Worm (Caenorhabditis elegans) whole organism, L3 larva: ENCODE measurements around the gene cnnm-5.
A peak's percentile ranks its signal among the peaks of the same experiment; 100 is the strongest.

Source experiments
- R02D3.7 ChIP-seq: fragments of 150-350 bp; optimal IDR thresholded peaks from 2 replicates; lab custom pipeline; 2014; ENCODE audit warnings: missing biosample characterization, missing genetic modification characterization
- ZK546.5 ChIP-seq: sonication (generic microtip); optimal IDR thresholded peaks from 2 replicates; lab custom pipeline; 2017; ENCODE audit warnings: missing biosample characterization, missing genetic modification characterization
- aly-2 ChIP-seq: fragments of 150-350 bp; optimal IDR thresholded peaks from 2 replicates; lab custom pipeline; 2014; ENCODE audit warnings: missing biosample characterization, missing genetic modification characterization
- ama-1 ChIP-seq: fragments of 150-350 bp; optimal IDR thresholded peaks from 2 replicates; lab custom pipeline; 2018
- ceh-16 ChIP-seq: sonication (generic microtip); optimal IDR thresholded peaks from 2 replicates; lab custom pipeline; 2017; ENCODE audit warnings: missing biosample characterization, missing genetic modification characterization
- ceh-28 ChIP-seq: fragments of 150-350 bp; optimal IDR thresholded peaks from 2 replicates; lab custom pipeline; 2014; ENCODE audit warnings: missing biosample characterization, missing genetic modification reagents, missing genetic modification characterization
- ceh-82 ChIP-seq: fragments of 150-350 bp; optimal IDR thresholded peaks from 2 replicates; lab custom pipeline; 2014; ENCODE audit warnings: missing biosample characterization, missing genetic modification characterization
- daf-12 ChIP-seq: fragments of 150-350 bp; optimal IDR thresholded peaks from 2 replicates; lab custom pipeline; 2014; ENCODE audit warnings: missing biosample characterization, missing genetic modification reagents, missing genetic modification characterization
- egl-5 ChIP-seq: fragments of 150-350 bp; optimal IDR thresholded peaks from 2 replicates; lab custom pipeline; 2017; ENCODE audit warnings: missing biosample characterization, missing genetic modification reagents, missing genetic modification characterization, inconsistent platforms
- elt-2 ChIP-seq: sonication (generic microtip); optimal IDR thresholded peaks from 2 replicates; lab custom pipeline; 2016; ENCODE audit warnings: missing genetic modification reagents, mild to moderate bottlenecking, missing genetic modification characterization, missing compliant biosample characterization
- elt-3 ChIP-seq, 3 experiments: fragments of 150-350 bp in 1 of 3; sonication (generic microtip) in 2 of 3; optimal IDR thresholded peaks; 2 replicates in 2 of 3; 4 replicates in 1 of 3; lab custom pipeline; 2014 to 2017; ENCODE audit warnings: missing biosample characterization in 3 of 3, missing genetic modification characterization in 3 of 3
- eor-1 ChIP-seq, 2 experiments: fragments of 150-350 bp; optimal IDR thresholded peaks; 2 replicates each; lab custom pipeline; 2014 to 2018; ENCODE audit warnings: missing biosample characterization in 2 of 2, missing genetic modification characterization in 2 of 2
- fkh-10 ChIP-seq: sonication (generic microtip); optimal IDR thresholded peaks from 2 replicates; lab custom pipeline; 2017; ENCODE audit warnings: missing biosample characterization, missing genetic modification reagents, missing genetic modification characterization
- fkh-2 ChIP-seq: fragments of 150-350 bp; optimal IDR thresholded peaks from 2 replicates; lab custom pipeline; 2014; ENCODE audit warnings: missing biosample characterization, missing genetic modification reagents, missing genetic modification characterization
- fos-1 ChIP-seq: fragments of 150-350 bp; optimal IDR thresholded peaks from 2 replicates; lab custom pipeline; 2014; ENCODE audit warnings: missing biosample characterization, missing genetic modification characterization
- hmg-11 ChIP-seq: sonication (generic microtip); optimal IDR thresholded peaks from 2 replicates; lab custom pipeline; 2016; ENCODE audit warnings: missing genetic modification characterization, missing compliant biosample characterization
- jun-1 ChIP-seq: fragments of 150-350 bp; optimal IDR thresholded peaks from 2 replicates; lab custom pipeline; 2014; ENCODE audit warnings: missing biosample characterization, missing genetic modification reagents, missing genetic modification characterization
- lin-15B ChIP-seq: fragments of 150-350 bp; optimal IDR thresholded peaks from 2 replicates; lab custom pipeline; 2014; ENCODE audit warnings: missing biosample characterization, missing genetic modification characterization
- lin-39 ChIP-seq: fragments of 150-350 bp; optimal IDR thresholded peaks from 2 replicates; lab custom pipeline; 2018; ENCODE audit warnings: missing biosample characterization, missing genetic modification reagents, missing genetic modification characterization
- lsy-12 ChIP-seq: sonication (generic microtip); optimal IDR thresholded peaks from 2 replicates; lab custom pipeline; 2016; ENCODE audit warnings: mild to moderate bottlenecking, missing genetic modification characterization, missing compliant biosample characterization
- mdl-1 ChIP-seq: fragments of 150-350 bp; optimal IDR thresholded peaks from 2 replicates; lab custom pipeline; 2014; ENCODE audit warnings: missing biosample characterization, missing genetic modification characterization
- mml-1 ChIP-seq: fragments of 150-350 bp; sonication (generic microtip); optimal IDR thresholded peaks from 3 replicates; lab custom pipeline; 2014; ENCODE audit warnings: missing biosample characterization, missing genetic modification characterization
- nfya-1 ChIP-seq: sonication (generic microtip); optimal IDR thresholded peaks from 2 replicates; lab custom pipeline; 2017; ENCODE audit warnings: missing genetic modification characterization, mild to moderate bottlenecking, missing compliant biosample characterization, antibody characterized with exemption, moderate library complexity; ENCODE audit not compliant: insufficient read depth
- nhr-11 ChIP-seq: fragments of 150-350 bp; optimal IDR thresholded peaks from 2 replicates; lab custom pipeline; 2014; ENCODE audit warnings: missing biosample characterization, missing genetic modification characterization
- nhr-12 ChIP-seq: fragments of 150-350 bp; optimal IDR thresholded peaks from 2 replicates; lab custom pipeline; 2014; ENCODE audit warnings: missing biosample characterization, missing genetic modification characterization
- nhr-25 ChIP-seq: sonication (generic microtip); optimal IDR thresholded peaks from 2 replicates; lab custom pipeline; 2017; ENCODE audit warnings: missing biosample characterization, missing genetic modification characterization
- nhr-28 ChIP-seq: fragments of 150-350 bp; optimal IDR thresholded peaks from 2 replicates; lab custom pipeline; 2014; ENCODE audit warnings: missing biosample characterization, missing genetic modification characterization
- nhr-43 ChIP-seq: sonication (generic microtip); optimal IDR thresholded peaks from 2 replicates; lab custom pipeline; 2016; ENCODE audit warnings: mild to moderate bottlenecking, missing genetic modification characterization, missing compliant biosample characterization; ENCODE audit not compliant: poor library complexity, severe bottlenecking
- nhr-67 ChIP-seq: fragments of 150-350 bp; optimal IDR thresholded peaks from 2 replicates; lab custom pipeline; 2014; ENCODE audit warnings: missing biosample characterization, missing genetic modification characterization
- nhr-76 ChIP-seq: fragments of 150-350 bp; sonication (generic microtip); optimal IDR thresholded peaks from 5 replicates; lab custom pipeline; 2014; ENCODE audit warnings: missing biosample characterization, missing genetic modification characterization
- nhr-77 ChIP-seq: fragments of 150-350 bp; optimal IDR thresholded peaks from 2 replicates; lab custom pipeline; 2014; ENCODE audit warnings: missing biosample characterization, missing genetic modification characterization
- pha-4 ChIP-seq: fragments of 150-350 bp; optimal IDR thresholded peaks from 2 replicates; lab custom pipeline; 2014; ENCODE audit warnings: missing biosample characterization, missing genetic modification reagents, missing genetic modification characterization
- pqm-1 ChIP-seq: fragments of 150-350 bp; optimal IDR thresholded peaks from 2 replicates; lab custom pipeline; 2017; ENCODE audit warnings: missing biosample characterization, missing genetic modification characterization, inconsistent platforms
- sea-2 ChIP-seq: fragments of 150-350 bp; sonication (generic microtip); optimal IDR thresholded peaks from 4 replicates; lab custom pipeline; 2014; ENCODE audit warnings: missing biosample characterization, missing genetic modification reagents, missing genetic modification characterization
- skn-1 ChIP-seq: fragments of 150-350 bp; optimal IDR thresholded peaks from 2 replicates; lab custom pipeline; 2014; ENCODE audit warnings: missing biosample characterization, missing genetic modification characterization
- snpc-4 ChIP-seq: fragments of 150-350 bp; optimal IDR thresholded peaks from 2 replicates; lab custom pipeline; 2014; ENCODE audit warnings: missing biosample characterization, missing genetic modification characterization
- tbx-2 ChIP-seq: sonication (generic microtip); optimal IDR thresholded peaks from 2 replicates; lab custom pipeline; 2016; ENCODE audit warnings: mild to moderate bottlenecking, missing genetic modification characterization, missing compliant biosample characterization
- unc-39 ChIP-seq: sonication (generic microtip); optimal IDR thresholded peaks from 4 replicates; lab custom pipeline; 2017; ENCODE audit warnings: missing biosample characterization, missing genetic modification characterization
- unc-62 ChIP-seq: fragments of 150-350 bp; sonication (generic microtip); optimal IDR thresholded peaks from 4 replicates; lab custom pipeline; 2014; ENCODE audit warnings: missing biosample characterization, missing genetic modification reagents, missing genetic modification characterization
- zag-1 ChIP-seq: fragments of 150-350 bp; optimal IDR thresholded peaks from 2 replicates; lab custom pipeline; 2014; ENCODE audit warnings: missing biosample characterization, missing genetic modification characterization
- ztf-11 ChIP-seq: fragments of 150-350 bp; optimal IDR thresholded peaks from 2 replicates; lab custom pipeline; 2014; ENCODE audit warnings: missing biosample characterization, missing genetic modification characterization
- ztf-4 ChIP-seq: fragments of 150-350 bp; optimal IDR thresholded peaks from 2 replicates; lab custom pipeline; 2014; ENCODE audit warnings: missing biosample characterization, missing genetic modification characterization

The cnnm-5 gene

ce11 chrIII:3867378-3867904 is 38.4 kb upstream of the cnnm-5 start, which contains the start of gene rpl-3 (continued):
- TF ChIP-seq fkh-2 (tag; lab: Kevin White, UChicago): peak; percentile 90
- peak; percentile 99 for TF ChIP-seq pqm-1
- TF ChIP-seq lin-39 (tag; lab: Kevin White, UChicago): peak; percentile 100
- peak; percentile 100 for TF ChIP-seq hmg-11
- peak; percentile 100 for TF ChIP-seq nfya-1 (tag; lab: Kevin White, UChicago)
- TF ChIP-seq nhr-28 (tag; lab: Kevin White, UChicago): peak; percentile 99
- TF ChIP-seq sea-2 (GFP tag; lab: Kevin White, UChicago): peak; percentile 72
- TF ChIP-seq nhr-12 (tag; lab: Kevin White, UChicago): peak; percentile 43
- TF ChIP-seq elt-3 (tag; optimal IDR thresholded peaks at IDR 0.05; lab: Kevin White, UChicago): peak; percentile 83 to 100 (median 98)
- peak; percentile 96 for TF ChIP-seq nhr-76 (tag; lab: Kevin White, UChicago)
- TF ChIP-seq fos-1: peak; percentile 100
- TF ChIP-seq jun-1 (tag; lab: Kevin White, UChicago): peak; percentile 100
- TF ChIP-seq ama-1 (lab: Kevin White, UChicago): peak; percentile 94
- TF ChIP-seq daf-12 (tag; lab: Kevin White, UChicago): peak; percentile 98
- peak; percentile 100 for TF ChIP-seq ceh-82
- TF ChIP-seq nhr-77 (tag; lab: Kevin White, UChicago): peak; percentile 97
- TF ChIP-seq elt-2 (tag; lab: Kevin White, UChicago): peak; percentile 99
- TF ChIP-seq mml-1 (tag; lab: Kevin White, UChicago): no peak
- peak; percentile 100 for TF ChIP-seq aly-2
- peak; percentile 100 for TF ChIP-seq nhr-25 (tag; lab: Kevin White, UChicago)
- TF ChIP-seq skn-1 (tag; lab: Kevin White, UChicago): peak; percentile 99

- peak; percentile 26 for TF ChIP-seq ama-1 (lab: Kevin White, UChicago)
- no peak for TF ChIP-seq lin-39 (tag; lab: Kevin White, UChicago)
- TF ChIP-seq fkh-10 (GFP tag; lab: Kevin White, UChicago): peak; percentile 19
- no peak for TF ChIP-seq unc-39 (tag; lab: Kevin White, UChicago)
- TF ChIP-seq unc-62 (GFP tag; lab: Kevin White, UChicago): no peak
- no peak for TF ChIP-seq ztf-4 (tag; lab: Kevin White, UChicago)
- TF ChIP-seq nhr-43 (tag; lab: Kevin White, UChicago): peak; percentile 2
- no peak for TF ChIP-seq zag-1 (tag; lab: Kevin White, UChicago)
- TF ChIP-seq nhr-67 (tag; lab: Kevin White, UChicago): no peak
- no peak for TF ChIP-seq ceh-82
- peak; percentile 5 for TF ChIP-seq pha-4
- no peak for TF ChIP-seq elt-3 (tag; optimal IDR thresholded peaks at IDR 0.05; lab: Kevin White, UChicago)
- TF ChIP-seq hmg-11: peak; percentile 14
- peak; percentile 23 for TF ChIP-seq elt-2 (tag; lab: Kevin White, UChicago)
These were observed 35.0 kb upstream of the cnnm-5 start, which contains the start of gene acs-19 for ce11 chrIII:3863814-3864507. TSS of gene acs-19 (plus strand) at chrIII:3864489.

- peak; percentile 96 for TF ChIP-seq lin-15B (tag; lab: Kevin White, UChicago)
- no peak for TF ChIP-seq nhr-77 (tag; lab: Kevin White, UChicago)
- no peak for TF ChIP-seq sea-2 (GFP tag; lab: Kevin White, UChicago)
- TF ChIP-seq lin-39 (tag; lab: Kevin White, UChicago): peak; percentile 97
- peak; percentile 97 for TF ChIP-seq ama-1 (lab: Kevin White, UChicago)
- TF ChIP-seq nhr-12 (tag; lab: Kevin White, UChicago): no peak
- TF ChIP-seq mdl-1 (tag; lab: Kevin White, UChicago): no peak
- peak; percentile 37 for TF ChIP-seq nhr-11
- no peak for TF ChIP-seq mml-1 (tag; lab: Kevin White, UChicago)
- no peak for TF ChIP-seq ztf-11 (tag; lab: Kevin White, UChicago)
- TF ChIP-seq egl-5 (tag; lab: Kevin White, UChicago): peak; percentile 24
- no peak for TF ChIP-seq ceh-16 (tag; lab: Kevin White, UChicago)
- peak; percentile 32 for TF ChIP-seq ceh-82
- peak; percentile 79 for TF ChIP-seq nhr-25 (tag; lab: Kevin White, UChicago)
- peak; percentile 56 for TF ChIP-seq nhr-43 (tag; lab: Kevin White, UChicago)
- TF ChIP-seq aly-2: no peak
- no peak for TF ChIP-seq nhr-67 (tag; lab: Kevin White, UChicago)
- TF ChIP-seq unc-39 (tag; lab: Kevin White, UChicago): no peak
- peak; percentile 72 for TF ChIP-seq elt-2 (tag; lab: Kevin White, UChicago)
- peak; percentile 10 for TF ChIP-seq ztf-4 (tag; lab: Kevin White, UChicago)
- TF ChIP-seq tbx-2: peak; percentile 51
- peak; percentile 68 for TF ChIP-seq R02D3.7 (tag; lab: Kevin White, UChicago)
- peak; percentile 9 for TF ChIP-seq ZK546.5 (tag; lab: Kevin White, UChicago)
- peak; percentile 54 for TF ChIP-seq ceh-28 (tag; lab: Kevin White, UChicago)
- TF ChIP-seq snpc-4 (tag; lab: Kevin White, UChicago): peak; percentile 76
- no peak for TF ChIP-seq fkh-2 (tag; lab: Kevin White, UChicago)
- peak; percentile 73 for TF ChIP-seq lsy-12 (tag; lab: Kevin White, UChicago)
- peak; percentile 57 for TF ChIP-seq jun-1 (tag; lab: Kevin White, UChicago)
- peak; percentile 94 for TF ChIP-seq nfya-1 (tag; lab: Kevin White, UChicago)
- peak; percentile 96 for TF ChIP-seq fkh-10 (GFP tag; lab: Kevin White, UChicago)
- TF ChIP-seq eor-1 (tag; optimal IDR thresholded peaks at IDR 0.05; lab: Kevin White, UChicago): no peak
- peak; percentile 49 for TF ChIP-seq skn-1 (tag; lab: Kevin White, UChicago)
- TF ChIP-seq unc-62 (GFP tag; lab: Kevin White, UChicago): peak; percentile 18
- no peak for TF ChIP-seq nhr-76 (tag; lab: Kevin White, UChicago)
- TF ChIP-seq pha-4: peak; percentile 86
These were observed 33.9 kb upstream of the cnnm-5 start, which contains the start of gene brc-1 for ce11 chrIII:3862918-3863385. TSS of gene brc-1 (minus strand) at chrIII:3862968.
